Worm (Caenorhabditis elegans) whole organism, L3 larva: ENCODE measurements around the gene T21B10.4.

ENCODE experiments used
- ama-1 ChIP-seq: fragments of 150-350 bp; optimal IDR thresholded peaks from 2 replicates; lab custom pipeline; 2018
- elt-1 ChIP-seq: fragments of 150-350 bp; optimal IDR thresholded peaks from 2 replicates; lab custom pipeline; 2014; ENCODE audit warnings: missing biosample characterization, missing genetic modification characterization
- fos-1 ChIP-seq: fragments of 150-350 bp; optimal IDR thresholded peaks from 2 replicates; lab custom pipeline; 2014; ENCODE audit warnings: missing biosample characterization, missing genetic modification characterization
- nhr-28 ChIP-seq: fragments of 150-350 bp; optimal IDR thresholded peaks from 2 replicates; lab custom pipeline; 2014; ENCODE audit warnings: missing biosample characterization, missing genetic modification characterization
- nhr-76 ChIP-seq: fragments of 150-350 bp; sonication (generic microtip); optimal IDR thresholded peaks from 5 replicates; lab custom pipeline; 2014; ENCODE audit warnings: missing biosample characterization, missing genetic modification characterization
- tbx-2 ChIP-seq: sonication (generic microtip); optimal IDR thresholded peaks from 2 replicates; lab custom pipeline; 2016; ENCODE audit warnings: mild to moderate bottlenecking, missing genetic modification characterization, missing compliant biosample characterization
- ztf-11 ChIP-seq: fragments of 150-350 bp; optimal IDR thresholded peaks from 2 replicates; lab custom pipeline; 2014; ENCODE audit warnings: missing biosample characterization, missing genetic modification characterization
- ztf-4 ChIP-seq: fragments of 150-350 bp; optimal IDR thresholded peaks from 2 replicates; lab custom pipeline; 2014; ENCODE audit warnings: missing biosample characterization, missing genetic modification characterization

- no peak for TF ChIP-seq ama-1 (lab: Kevin White, UChicago)
- TF ChIP-seq elt-1 (tag; lab: Kevin White, UChicago), result no peak
- TF ChIP-seq ztf-4 (tag; lab: Kevin White, UChicago), result no peak
- TF ChIP-seq fos-1 (tag; lab: Kevin White, UChicago), result no peak
- TF ChIP-seq ztf-11 (tag; lab: Kevin White, UChicago), result no peak
- no peak for TF ChIP-seq nhr-28
- TF ChIP-seq tbx-2 (tag; lab: Kevin White, UChicago), result no peak
- TF ChIP-seq nhr-76 (tag; lab: Kevin White, UChicago), result no peak
These were observed 44.2 kb upstream of the T21B10.4 start, which contains the start of gene lat-1 for ce11 chrII:8896541-8896940.
